Worm (Caenorhabditis elegans) whole organism, L1 larva: ENCODE measurements around the gene ZK899.1.

Experiments
- C04F5.9 ChIP-seq: sonication (generic microtip); optimal IDR thresholded peaks from 2 replicates; lab custom pipeline; 2016; ENCODE audit warnings: missing genetic modification characterization, missing compliant biosample characterization
- C34B4.2 ChIP-seq: sonication (generic microtip); optimal IDR thresholded peaks from 2 replicates; lab custom pipeline; 2017; ENCODE audit warnings: mild to moderate bottlenecking, missing genetic modification characterization, missing compliant biosample characterization
- F16B12.6 ChIP-seq: fragments of 150-350 bp; optimal IDR thresholded peaks from 2 replicates; lab custom pipeline; 2014; ENCODE audit warnings: missing biosample characterization, missing genetic modification characterization
- alr-1 ChIP-seq: fragments of 200-800 bp; sonication (Bioruptor generic); optimal IDR thresholded peaks from 2 replicates; lab custom pipeline; 2018; ENCODE audit warnings: borderline replicate concordance, mild to moderate bottlenecking, missing genetic modification characterization, missing compliant biosample characterization
- aly-2 ChIP-seq: fragments of 150-350 bp; optimal IDR thresholded peaks from 2 replicates; lab custom pipeline; 2014; ENCODE audit warnings: missing biosample characterization, missing genetic modification characterization
- blmp-1 ChIP-seq: fragments of 150-350 bp; optimal IDR thresholded peaks from 2 replicates; lab custom pipeline; 2014; ENCODE audit warnings: missing biosample characterization, missing genetic modification characterization
- ceh-63 ChIP-seq: fragments of 200-800 bp; sonication (Bioruptor generic); optimal IDR thresholded peaks from 2 replicates; lab custom pipeline; 2018; ENCODE audit warnings: mild to moderate bottlenecking, missing genetic modification characterization, missing compliant biosample characterization
- ceh-82 ChIP-seq, 3 experiments: fragments of 150-350 bp in 1 of 3; sonication (generic microtip) in 2 of 3; optimal IDR thresholded peaks; 2 replicates each; lab custom pipeline; 2014 to 2017; ENCODE audit warnings: missing biosample characterization in 3 of 3, missing genetic modification characterization in 3 of 3
- ceh-88 ChIP-seq: fragments of 200-800 bp; sonication (Bioruptor generic); IDR thresholded peaks from 2 replicates; pipeline ENCODE4 v1.3.6; 2022; ENCODE audit warnings: missing genetic modification characterization, missing compliant biosample characterization
- ceh-90 ChIP-seq: sonication (generic microtip); optimal IDR thresholded peaks from 2 replicates; lab custom pipeline; 2016; ENCODE audit warnings: missing genetic modification characterization, missing compliant biosample characterization
- efl-1 ChIP-seq, 4 experiments: fragments of 150-350 bp; optimal IDR thresholded peaks in 3 of 4; peaks in 1 of 4; 1 replicate in 1 of 4; 2 replicates in 3 of 4; lab custom pipeline; 2014; ENCODE audit warnings: missing biosample characterization in 2 of 4, missing genetic modification characterization in 2 of 4, missing genetic modification reagents in 2 of 4
- efl-3 ChIP-seq: fragments of 200-800 bp; sonication (Bioruptor generic); optimal IDR thresholded peaks from 2 replicates; lab custom pipeline; 2018; ENCODE audit warnings: mild to moderate bottlenecking, missing genetic modification characterization, missing compliant biosample characterization
- egl-13 ChIP-seq: sonication (generic microtip); optimal IDR thresholded peaks from 2 replicates; lab custom pipeline; 2016; ENCODE audit warnings: missing genotype, missing genetic modification reagents, missing genetic modification characterization, missing compliant biosample characterization
- ets-5 ChIP-seq: fragments of 200-800 bp; sonication (Bioruptor generic); IDR thresholded peaks from 2 replicates; pipeline ENCODE4 v1.3.6; 2022; ENCODE audit warnings: missing genetic modification characterization, missing compliant biosample characterization
- fkh-4 ChIP-seq: sonication (generic microtip); optimal IDR thresholded peaks from 2 replicates; lab custom pipeline; 2016; ENCODE audit warnings: missing compliant biosample characterization, missing genetic modification characterization, borderline replicate concordance
- fkh-8 ChIP-seq: sonication (generic microtip); optimal IDR thresholded peaks from 2 replicates; lab custom pipeline; 2016; ENCODE audit warnings: mild to moderate bottlenecking, missing genetic modification characterization, missing compliant biosample characterization
- fos-1 ChIP-seq: fragments of 150-350 bp; optimal IDR thresholded peaks from 2 replicates; lab custom pipeline; 2014; ENCODE audit warnings: missing biosample characterization, missing genetic modification characterization
- hlh-4 ChIP-seq: sonication (generic microtip); optimal IDR thresholded peaks from 2 replicates; lab custom pipeline; 2016; ENCODE audit warnings: mild to moderate bottlenecking, missing genetic modification characterization, missing compliant biosample characterization
- hpl-2 ChIP-seq: fragments of 150-350 bp; optimal IDR thresholded peaks from 2 replicates; lab custom pipeline; 2014; ENCODE audit warnings: missing biosample characterization, missing genetic modification reagents, missing genetic modification characterization
- irx-1 ChIP-seq: sonication (generic microtip); optimal IDR thresholded peaks from 2 replicates; lab custom pipeline; 2016; ENCODE audit warnings: missing genetic modification characterization, missing compliant biosample characterization
- jun-1 ChIP-seq: fragments of 150-350 bp; optimal IDR thresholded peaks from 2 replicates; lab custom pipeline; 2014; ENCODE audit warnings: missing biosample characterization, missing genetic modification reagents, missing genetic modification characterization
- lin-13 ChIP-seq: fragments of 150-350 bp; optimal IDR thresholded peaks from 2 replicates; lab custom pipeline; 2014; ENCODE audit warnings: missing biosample characterization, missing genetic modification reagents, missing genetic modification characterization
- lin-15B ChIP-seq: fragments of 150-350 bp; sonication (generic microtip); optimal IDR thresholded peaks from 3 replicates; lab custom pipeline; 2014; ENCODE audit warnings: missing biosample characterization, missing genetic modification characterization
- lin-35 ChIP-seq, 2 experiments: fragments of 150-350 bp; optimal IDR thresholded peaks; 2 replicates each; lab custom pipeline; 2014; ENCODE audit warnings: missing biosample characterization in 2 of 2, missing genetic modification characterization in 2 of 2, missing genetic modification reagents in 2 of 2
- lin-39 ChIP-seq: fragments of 150-350 bp; optimal IDR thresholded peaks from 2 replicates; lab custom pipeline; 2014; ENCODE audit warnings: missing biosample characterization, missing genetic modification reagents, missing genetic modification characterization
- lir-3 ChIP-seq: sonication (generic microtip); optimal IDR thresholded peaks from 2 replicates; lab custom pipeline; 2016; ENCODE audit warnings: mild to moderate bottlenecking, missing genetic modification characterization, moderate library complexity, missing compliant biosample characterization; ENCODE audit not compliant: poor library complexity
- mdl-1 ChIP-seq, 2 experiments: fragments of 150-350 bp; optimal IDR thresholded peaks; 2 replicates each; lab custom pipeline; 2014 to 2017; ENCODE audit warnings: missing biosample characterization in 2 of 2, missing genetic modification characterization in 2 of 2, inconsistent platforms in 1 of 2
- mep-1 ChIP-seq: fragments of 150-350 bp; optimal IDR thresholded peaks from 2 replicates; lab custom pipeline; 2014; ENCODE audit warnings: missing biosample characterization, missing genetic modification characterization
- nhr-12 ChIP-seq: sonication (generic microtip); optimal IDR thresholded peaks from 2 replicates; lab custom pipeline; 2017; ENCODE audit warnings: missing biosample characterization, missing genetic modification characterization
- nhr-19 ChIP-seq: fragments of 200-800 bp; sonication (Bioruptor generic); conservative IDR thresholded peaks from 2 replicates; pipeline ENCODE4 v1.3.6; 2022; ENCODE audit warnings: missing genetic modification characterization, missing compliant biosample characterization
- nhr-237 ChIP-seq: fragments of 150-350 bp; optimal IDR thresholded peaks from 2 replicates; lab custom pipeline; 2014; ENCODE audit warnings: missing biosample characterization, missing genetic modification characterization
- nhr-28 ChIP-seq: fragments of 150-350 bp; optimal IDR thresholded peaks from 2 replicates; lab custom pipeline; 2014; ENCODE audit warnings: missing biosample characterization, missing genetic modification characterization
- nhr-47 ChIP-seq: sonication (generic microtip); optimal IDR thresholded peaks from 2 replicates; lab custom pipeline; 2016; ENCODE audit warnings: mild to moderate bottlenecking, missing genetic modification characterization, moderate library complexity, missing compliant biosample characterization
- nhr-71 ChIP-seq: sonication (generic microtip); optimal IDR thresholded peaks from 2 replicates; lab custom pipeline; 2016; ENCODE audit warnings: mild to moderate bottlenecking, missing genetic modification characterization, moderate library complexity, missing compliant biosample characterization
- nhr-76 ChIP-seq: sonication (generic microtip); optimal IDR thresholded peaks from 2 replicates; lab custom pipeline; 2017; ENCODE audit warnings: missing biosample characterization, missing genetic modification characterization
- nhr-85 ChIP-seq: sonication (generic microtip); peaks from one replicate; lab custom pipeline; 2016; ENCODE audit warnings: missing genetic modification characterization, inconsistent platforms, missing compliant biosample characterization
- nhr-90 ChIP-seq: sonication (generic microtip); optimal IDR thresholded peaks from 2 replicates; lab custom pipeline; 2016; ENCODE audit warnings: mild to moderate bottlenecking, missing genetic modification characterization, missing compliant biosample characterization; ENCODE audit not compliant: poor library complexity
- pax-3 ChIP-seq: fragments of 200-800 bp; sonication (Bioruptor generic); optimal IDR thresholded peaks from 2 replicates; lab custom pipeline; 2018; ENCODE audit warnings: mild to moderate bottlenecking, missing genetic modification characterization, moderate library complexity, missing compliant biosample characterization
- pqm-1 ChIP-seq: sonication (generic microtip); optimal IDR thresholded peaks from 3 replicates; lab custom pipeline; 2017; ENCODE audit warnings: missing biosample characterization, missing genetic modification characterization
- rnt-1 ChIP-seq: sonication (generic microtip); optimal IDR thresholded peaks from 2 replicates; lab custom pipeline; 2016; ENCODE audit warnings: mild to moderate bottlenecking, missing genetic modification characterization, moderate library complexity, missing compliant biosample characterization
- snu-23 ChIP-seq: sonication (generic microtip); optimal IDR thresholded peaks from 2 replicates; lab custom pipeline; 2016; ENCODE audit warnings: missing genetic modification characterization, missing compliant biosample characterization
- sptf-1 ChIP-seq: fragments of 150-350 bp; optimal IDR thresholded peaks from 2 replicates; lab custom pipeline; 2014; ENCODE audit warnings: missing biosample characterization, missing genetic modification characterization
- tbx-2 ChIP-seq: sonication (generic microtip); optimal IDR thresholded peaks from 2 replicates; lab custom pipeline; 2016; ENCODE audit warnings: missing genetic modification characterization, missing compliant biosample characterization
- tlp-1 ChIP-seq: fragments of 150-350 bp; optimal IDR thresholded peaks from 2 replicates; lab custom pipeline; 2014; ENCODE audit warnings: missing biosample characterization, missing genetic modification characterization
- unc-130 ChIP-seq: fragments of 150-350 bp; optimal IDR thresholded peaks from 2 replicates; lab custom pipeline; 2017; ENCODE audit warnings: missing biosample characterization, missing genetic modification characterization, inconsistent platforms
- unc-30 ChIP-seq: sonication (generic microtip); optimal IDR thresholded peaks from 2 replicates; lab custom pipeline; 2017; ENCODE audit warnings: missing biosample characterization, missing genetic modification characterization
- unc-62 ChIP-seq: fragments of 150-350 bp; optimal IDR thresholded peaks from 2 replicates; lab custom pipeline; 2014; ENCODE audit warnings: missing biosample characterization, missing genetic modification reagents, missing genetic modification characterization
- unc-86 ChIP-seq: sonication (generic microtip); optimal IDR thresholded peaks from 2 replicates; lab custom pipeline; 2016; ENCODE audit warnings: missing genetic modification characterization, missing compliant biosample characterization
- vab-15 ChIP-seq: sonication (generic microtip); optimal IDR thresholded peaks from 2 replicates; lab custom pipeline; 2017; ENCODE audit warnings: missing genotype, mild to moderate bottlenecking, missing genetic modification characterization, missing compliant biosample characterization
- xbp-1 ChIP-seq: sonication (generic microtip); optimal IDR thresholded peaks from 2 replicates; lab custom pipeline; 2016; ENCODE audit warnings: missing genetic modification characterization, missing compliant biosample characterization
- zag-1 ChIP-seq: fragments of 150-350 bp; optimal IDR thresholded peaks from 2 replicates; lab custom pipeline; 2014; ENCODE audit warnings: missing biosample characterization, missing genetic modification characterization
- zip-4 ChIP-seq: fragments of 200-800 bp; sonication (Bioruptor generic); optimal IDR thresholded peaks from 2 replicates; lab custom pipeline; 2018; ENCODE audit warnings: mild to moderate bottlenecking, missing genetic modification characterization, moderate library complexity, missing compliant biosample characterization
- ztf-11 ChIP-seq, 2 experiments: sonication (generic microtip); optimal IDR thresholded peaks; 2 replicates each; lab custom pipeline; 2016 to 2017; ENCODE audit warnings: missing genetic modification characterization in 2 of 2, missing biosample characterization in 1 of 2, missing compliant biosample characterization in 1 of 2

Gene ZK899.1

DNA sequence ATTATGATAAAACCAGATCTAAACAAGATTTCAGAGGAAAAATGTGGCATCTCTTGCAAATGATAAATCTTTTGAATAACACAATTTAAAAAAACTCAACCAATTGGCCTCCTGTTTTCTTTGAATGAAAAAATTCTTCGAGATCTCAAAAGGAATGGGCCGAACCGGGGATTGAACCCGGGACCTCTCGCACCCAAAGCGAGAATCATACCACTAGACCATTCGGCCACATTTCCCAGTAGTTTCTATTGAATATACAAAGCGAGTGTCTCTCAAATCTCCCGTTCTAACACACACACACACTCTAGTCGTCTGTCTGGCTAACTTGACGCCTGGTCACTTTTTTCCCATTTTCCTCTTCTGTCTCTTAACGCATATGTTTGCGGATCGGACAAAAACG is 21.1 kb downstream of the ZK899.1 start:
- TF ChIP-seq unc-30 (tag; lab: Kevin White, UChicago), result no peak
- TF ChIP-seq xbp-1, result peak; percentile 74
- peak; percentile 4 for TF ChIP-seq nhr-76 (tag; lab: Kevin White, UChicago)
- TF ChIP-seq hpl-2, result no peak
- no peak for TF ChIP-seq hlh-4 (tag; lab: Kevin White, UChicago)
- peak; percentile 32 for TF ChIP-seq lin-39 (tag; lab: Kevin White, UChicago)
- TF ChIP-seq efl-3 (GFP tag; lab: Kevin White, UChicago), result peak; percentile 28
- TF ChIP-seq fos-1 (tag; lab: Kevin White, UChicago), result peak; percentile 70
- TF ChIP-seq ztf-11 (tag; optimal IDR thresholded peaks at IDR 0.05; lab: Kevin White, UChicago), result peak in 1 of 2 experiments; percentile 24
- no peak for TF ChIP-seq lin-15B (tag; lab: Kevin White, UChicago)
- TF ChIP-seq nhr-12 (tag; lab: Kevin White, UChicago), result no peak
- TF ChIP-seq ceh-82 (tag; optimal IDR thresholded peaks at IDR 0.05; lab: Kevin White, UChicago), result peak; percentile 41 to 74 (median 70)
- no peak for TF ChIP-seq sptf-1 (tag; lab: Kevin White, UChicago)
- peak; percentile 33 for TF ChIP-seq fkh-8 (tag; lab: Kevin White, UChicago)
- TF ChIP-seq tbx-2 (tag; lab: Kevin White, UChicago), result peak; percentile 71
- TF ChIP-seq zag-1, result no peak
- TF ChIP-seq ets-5 (GFP tag; lab: Robert Waterston, UW), result no peak
- TF ChIP-seq lir-3 (tag; lab: Kevin White, UChicago), result peak; percentile 62
- TF ChIP-seq nhr-90 (tag; lab: Kevin White, UChicago), result peak; percentile 78
- TF ChIP-seq nhr-85 (tag; lab: Kevin White, UChicago), result peak; percentile 48
- TF ChIP-seq unc-86 (tag; lab: Kevin White, UChicago), result peak; percentile 21
- no peak for TF ChIP-seq vab-15 (tag; lab: Kevin White, UChicago)
- TF ChIP-seq F16B12.6 (tag; lab: Kevin White, UChicago), result no peak
- TF ChIP-seq pqm-1 (tag; lab: Kevin White, UChicago), result no peak
- TF ChIP-seq zip-4 (GFP tag; lab: Kevin White, UChicago), result peak; percentile 27
- peak; percentile 70 for TF ChIP-seq nhr-19 (GFP tag; lab: Robert Waterston, UW)
- no peak for TF ChIP-seq unc-130
- peak; percentile 75 for TF ChIP-seq mep-1 (tag; lab: Kevin White, UChicago)
- TF ChIP-seq nhr-28, result no peak
- TF ChIP-seq nhr-71 (tag; lab: Kevin White, UChicago), result peak; percentile 75
- TF ChIP-seq unc-62, result no peak
- no peak for TF ChIP-seq alr-1 (tag; lab: Kevin White, UChicago)
- no peak; the same call in 1 of the 2 replicates for TF ChIP-seq ceh-88 (GFP tag; lab: Robert Waterston, UW)
- TF ChIP-seq irx-1 (tag; lab: Kevin White, UChicago), result peak; percentile 77
- TF ChIP-seq blmp-1 (tag; lab: Kevin White, UChicago), result peak; percentile 34
- peak; percentile 12 for TF ChIP-seq pax-3 (tag; lab: Kevin White, UChicago)
- peak; percentile 36 to 61 for TF ChIP-seq lin-35 (GFP tag; optimal IDR thresholded peaks at IDR 0.05; lab: Kevin White, UChicago)
- TF ChIP-seq nhr-47, result peak; percentile 87
- peak; percentile 27 for TF ChIP-seq egl-13 (tag; lab: Kevin White, UChicago)
- no peak for TF ChIP-seq aly-2
- no peak for TF ChIP-seq fkh-4 (tag; lab: Kevin White, UChicago)
- no peak for TF ChIP-seq C34B4.2
- TF ChIP-seq efl-1 (optimal IDR thresholded peaks at IDR 0.05; lab: Kevin White, UChicago), result peak in 1 of 2 experiments; percentile 39
- peak in 1 of 2 experiments; percentile 89 for TF ChIP-seq efl-1 (GFP tag; optimal IDR thresholded peaks at IDR 0.05 in 1 of 2; lab: Kevin White, UChicago)
- TF ChIP-seq snu-23 (GFP tag; lab: Kevin White, UChicago), result peak; percentile 87
- peak; percentile 72 for TF ChIP-seq rnt-1 (tag; lab: Kevin White, UChicago)
- TF ChIP-seq tlp-1, result no peak
- peak; percentile 60 for TF ChIP-seq jun-1
- peak; percentile 14 for TF ChIP-seq nhr-237
- no peak for TF ChIP-seq ceh-63 (GFP tag; lab: Kevin White, UChicago)
- no peak for TF ChIP-seq C04F5.9
- peak; percentile 5 for TF ChIP-seq lin-13 (GFP tag; lab: Kevin White, UChicago)
- TF ChIP-seq mdl-1 (tag; optimal IDR thresholded peaks at IDR 0.05; lab: Kevin White, UChicago), result peak in 1 of 2 experiments; percentile 66
- TF ChIP-seq ceh-90 (tag; lab: Kevin White, UChicago), result no peak
